Worm (Caenorhabditis elegans) whole organism, young adult: Measurements from ENCODE around the gene nspc-12.

Source experiments
- B0035.1 ChIP-seq: sonication (generic microtip); optimal IDR thresholded peaks from 2 replicates; lab custom pipeline; 2016; ENCODE audit warnings: missing genetic modification characterization, mild to moderate bottlenecking, missing compliant biosample characterization, missing genotype, missing genetic modification reagents
- B0261.1 ChIP-seq: sonication (generic microtip); optimal IDR thresholded peaks from 2 replicates; lab custom pipeline; 2016; ENCODE audit warnings: mild to moderate bottlenecking, missing genetic modification characterization, moderate library complexity, missing compliant biosample characterization
- C06A6.2 ChIP-seq: fragments of 200-800 bp; sonication (Bioruptor generic); conservative IDR thresholded peaks from 2 replicates; pipeline ENCODE4 v1.3.6; 2022; ENCODE audit warnings: missing genetic modification characterization, missing compliant biosample characterization
- C17E4.6 ChIP-seq: fragments of 200-800 bp; sonication (Bioruptor generic); IDR thresholded peaks from 2 replicates; pipeline ENCODE4 v1.3.6; 2022; ENCODE audit warnings: missing genetic modification reagents, missing genetic modification characterization, missing compliant biosample characterization
- D2030.7 ChIP-seq: fragments of 200-800 bp; sonication (Bioruptor generic); IDR thresholded peaks from 2 replicates; pipeline ENCODE4 v1.3.6; 2022; ENCODE audit warnings: missing genetic modification reagents, missing genetic modification characterization, missing compliant biosample characterization
- F22D6.2 ChIP-seq: sonication (generic microtip); optimal IDR thresholded peaks from 2 replicates; lab custom pipeline; 2016; ENCODE audit warnings: mild to moderate bottlenecking, missing genetic modification characterization, missing compliant biosample characterization
- F23B12.7 ChIP-seq: sonication (generic microtip); optimal IDR thresholded peaks from 2 replicates; lab custom pipeline; 2017; ENCODE audit warnings: missing genetic modification characterization, mild to moderate bottlenecking, missing compliant biosample characterization, antibody characterized with exemption, moderate library complexity; ENCODE audit not compliant: insufficient read depth
- F33H1.4 ChIP-seq: fragments of 200-800 bp; sonication (Bioruptor generic); IDR thresholded peaks from 2 replicates; pipeline ENCODE4 v1.3.6; 2022; ENCODE audit warnings: missing genetic modification reagents, missing genetic modification characterization, missing compliant biosample characterization
- K12H6.12 ChIP-seq: fragments of 200-800 bp; sonication (Bioruptor generic); optimal IDR thresholded peaks from 2 replicates; lab custom pipeline; 2018; ENCODE audit warnings: mild to moderate bottlenecking, missing genetic modification characterization, missing compliant biosample characterization
- T26A5.8 ChIP-seq: sonication (generic microtip); optimal IDR thresholded peaks from 2 replicates; lab custom pipeline; 2016; ENCODE audit warnings: missing genetic modification characterization, missing compliant biosample characterization
- Y67H2A.10 ChIP-seq: fragments of 200-800 bp; sonication (Bioruptor generic); conservative IDR thresholded peaks from 2 replicates; pipeline ENCODE4 v1.3.6; 2022; ENCODE audit warnings: missing genetic modification reagents, missing genetic modification characterization, missing compliant biosample characterization
- aptf-3 ChIP-seq: fragments of 200-800 bp; sonication (Bioruptor generic); IDR thresholded peaks from 2 replicates; pipeline ENCODE4 v1.3.6; 2022; ENCODE audit warnings: missing genetic modification characterization, missing compliant biosample characterization
- atf-7 ChIP-seq: sonication (generic microtip); optimal IDR thresholded peaks from 2 replicates; lab custom pipeline; 2017; ENCODE audit warnings: mild to moderate bottlenecking, missing genetic modification characterization, missing compliant biosample characterization
- attf-3 ChIP-seq: fragments of 200-800 bp; sonication (Bioruptor generic); conservative IDR thresholded peaks from 2 replicates; pipeline ENCODE4 v1.3.6; 2022; ENCODE audit warnings: missing genetic modification reagents, missing genetic modification characterization, missing compliant biosample characterization
- attf-5 ChIP-seq: fragments of 200-800 bp; sonication (Bioruptor generic); optimal IDR thresholded peaks from 2 replicates; lab custom pipeline; 2018; ENCODE audit warnings: mild to moderate bottlenecking, missing genetic modification characterization, missing compliant biosample characterization
- bed-1 ChIP-seq: fragments of 200-800 bp; sonication (Bioruptor generic); IDR thresholded peaks from 2 replicates; pipeline ENCODE4 v1.3.6; 2022; ENCODE audit warnings: missing genetic modification reagents, missing genetic modification characterization, missing compliant biosample characterization
- die-1 ChIP-seq: sonication (generic microtip); optimal IDR thresholded peaks from 2 replicates; lab custom pipeline; 2016; ENCODE audit warnings: missing genotype, mild to moderate bottlenecking, missing genetic modification characterization, missing compliant biosample characterization
- egl-18 ChIP-seq: fragments of 200-800 bp; sonication (Bioruptor generic); IDR thresholded peaks from 2 replicates; pipeline ENCODE4 v1.3.6; 2022; ENCODE audit warnings: missing genetic modification reagents, missing genetic modification characterization, missing compliant biosample characterization
- egrh-3 ChIP-seq: fragments of 200-800 bp; sonication (Bioruptor generic); IDR thresholded peaks from 2 replicates; pipeline ENCODE4 v1.3.6; 2022; ENCODE audit warnings: missing genetic modification reagents, missing genetic modification characterization, missing compliant biosample characterization
- ets-4 ChIP-seq: fragments of 200-800 bp; sonication (Bioruptor generic); optimal IDR thresholded peaks from 2 replicates; lab custom pipeline; 2018; ENCODE audit warnings: mild to moderate bottlenecking, missing genetic modification characterization, missing compliant biosample characterization
- gei-17 ChIP-seq: fragments of 200-800 bp; sonication (Bioruptor generic); optimal IDR thresholded peaks from 2 replicates; lab custom pipeline; 2018; ENCODE audit warnings: mild to moderate bottlenecking, missing genetic modification characterization, missing compliant biosample characterization
- hmg-20 ChIP-seq: fragments of 200-800 bp; sonication (Bioruptor generic); IDR thresholded peaks from 2 replicates; pipeline ENCODE4 v1.3.6; 2022; ENCODE audit warnings: missing genetic modification reagents, missing genetic modification characterization, missing compliant biosample characterization
- hrde-1 ChIP-seq: sonication (generic microtip); optimal IDR thresholded peaks from 2 replicates; lab custom pipeline; 2016; ENCODE audit warnings: missing genetic modification characterization, mild to moderate bottlenecking, missing compliant biosample characterization, moderate library complexity, missing genotype, missing genetic modification reagents, borderline replicate concordance
- let-526 ChIP-seq: fragments of 200-800 bp; sonication (Bioruptor generic); IDR thresholded peaks from 2 replicates; pipeline ENCODE4 v1.3.6; 2022; ENCODE audit warnings: missing genetic modification reagents, missing genetic modification characterization, missing compliant biosample characterization
- let-607 ChIP-seq, 2 experiments: fragments of 200-800 bp in 1 of 2; sonication (Bioruptor generic) in 1 of 2; sonication (generic microtip) in 1 of 2; optimal IDR thresholded peaks; 2 replicates each; lab custom pipeline; 2016 to 2018; ENCODE audit warnings: mild to moderate bottlenecking in 2 of 2, missing compliant biosample characterization in 2 of 2, missing genetic modification characterization in 2 of 2, moderate library complexity in 2 of 2, missing genotype in 1 of 2
- lin-26 ChIP-seq: fragments of 200-800 bp; sonication (Bioruptor generic); IDR thresholded peaks from 2 replicates; pipeline ENCODE4 v1.3.6; 2022; ENCODE audit warnings: missing genetic modification reagents, missing genetic modification characterization, missing compliant biosample characterization
- lin-35 ChIP-seq, 3 experiments: fragments of 150-350 bp in 2 of 3; sonication (generic microtip) in 1 of 3; optimal IDR thresholded peaks; 2 replicates each; lab custom pipeline; 2014 to 2018; ENCODE audit warnings: missing biosample characterization in 3 of 3, missing genetic modification characterization in 3 of 3, missing genetic modification reagents in 3 of 3
- lin-40 ChIP-seq: sonication (generic microtip); optimal IDR thresholded peaks from 2 replicates; lab custom pipeline; 2016; ENCODE audit warnings: missing genetic modification characterization, mild to moderate bottlenecking, missing compliant biosample characterization, missing genotype, missing genetic modification reagents
- lir-1 ChIP-seq: fragments of 200-800 bp; sonication (Bioruptor generic); conservative IDR thresholded peaks from 2 replicates; pipeline ENCODE4 v1.3.6; 2022; ENCODE audit warnings: missing genetic modification reagents, missing genetic modification characterization, missing compliant biosample characterization
- madf-10 ChIP-seq: sonication (generic microtip); optimal IDR thresholded peaks from 2 replicates; lab custom pipeline; 2016; ENCODE audit warnings: mild to moderate bottlenecking, missing genetic modification characterization, missing compliant biosample characterization
- nhr-27 ChIP-seq: fragments of 200-800 bp; sonication (Bioruptor generic); optimal IDR thresholded peaks from 2 replicates; lab custom pipeline; 2018; ENCODE audit warnings: mild to moderate bottlenecking, missing genetic modification characterization, moderate library complexity, missing compliant biosample characterization
- nhr-80 ChIP-seq: sonication (generic microtip); optimal IDR thresholded peaks from 2 replicates; lab custom pipeline; 2016; ENCODE audit warnings: missing genetic modification characterization, missing compliant biosample characterization
- pbrm-1 ChIP-seq: fragments of 200-800 bp; sonication (Bioruptor generic); IDR thresholded peaks from 2 replicates; pipeline ENCODE4 v1.3.6; 2022; ENCODE audit warnings: missing genetic modification reagents, missing genetic modification characterization, missing compliant biosample characterization
- pha-4 ChIP-seq: fragments of 150-350 bp; sonication (generic microtip); optimal IDR thresholded peaks from 2 replicates; lab custom pipeline; 2014; ENCODE audit warnings: missing biosample characterization, missing genetic modification reagents, missing genetic modification characterization
- rec-8 ChIP-seq, 2 experiments: sonication (generic microtip); optimal IDR thresholded peaks; 2 replicates each; lab custom pipeline; 2016; ENCODE audit warnings: mild to moderate bottlenecking in 2 of 2, missing genetic modification characterization in 2 of 2, missing genetic modification reagents in 2 of 2, missing genotype in 2 of 2, missing biosample characterization in 1 of 2, missing compliant biosample characterization in 1 of 2, moderate library complexity in 1 of 2
- snpc-1.1 ChIP-seq: sonication (generic microtip); optimal IDR thresholded peaks from 2 replicates; lab custom pipeline; 2017; ENCODE audit warnings: missing genetic modification characterization, mild to moderate bottlenecking, missing compliant biosample characterization, antibody characterized with exemption, moderate library complexity, missing genotype, missing genetic modification reagents; ENCODE audit not compliant: insufficient read depth
- snpc-1.3 ChIP-seq: sonication (generic microtip); optimal IDR thresholded peaks from 2 replicates; lab custom pipeline; 2017; ENCODE audit warnings: missing genetic modification characterization, mild to moderate bottlenecking, missing compliant biosample characterization, antibody characterized with exemption, moderate library complexity, missing genotype, missing genetic modification reagents; ENCODE audit not compliant: insufficient read depth
- snpc-3.4 ChIP-seq: sonication (generic microtip); optimal IDR thresholded peaks from 2 replicates; lab custom pipeline; 2017; ENCODE audit warnings: missing genetic modification characterization, mild to moderate bottlenecking, missing compliant biosample characterization, antibody characterized with exemption, moderate library complexity, missing genotype, missing genetic modification reagents
- zfh-2 ChIP-seq: fragments of 200-800 bp; sonication (Bioruptor generic); conservative IDR thresholded peaks from 2 replicates; pipeline ENCODE4 v1.3.6; 2022; ENCODE audit warnings: missing genetic modification reagents, missing genetic modification characterization, missing compliant biosample characterization
- ztf-18 ChIP-seq: sonication (generic microtip); optimal IDR thresholded peaks from 2 replicates; lab custom pipeline; 2016; ENCODE audit warnings: missing genotype, mild to moderate bottlenecking, missing genetic modification characterization, missing compliant biosample characterization
- ztf-26 ChIP-seq: sonication (generic microtip); optimal IDR thresholded peaks from 2 replicates; lab custom pipeline; 2017; ENCODE audit warnings: missing genetic modification characterization, missing compliant biosample characterization

Gene nspc-12

ce11 chrX:12356581-12356980 lies at the start of gene nspc-12:
nspc-12 (minus strand) TSS chrX:12356681.
- TF ChIP-seq snpc-1.3 (tag; lab: Kevin White, UChicago) (no peak), ztf-26 (tag; lab: Kevin White, UChicago) (no peak)
- TF ChIP-seq, all 124 proteins: peak for 0

ce11 chrX:12406037-12406436 lies 49.6 kb upstream of the nspc-12 start:
- TF ChIP-seq zfh-2 (GFP tag; lab: Robert Waterston, UW) (peak; percentile 81), egrh-3 (GFP tag; lab: Robert Waterston, UW) (peak; percentile 53; the same call in 1 of the 2 replicates), F22D6.2 (no peak)
- TF ChIP-seq, all 124 proteins: peak for 2

- TF ChIP-seq attf-5 (GFP tag; lab: Kevin White, UChicago) (no peak), C06A6.2 (GFP tag; lab: Robert Waterston, UW) (no peak), madf-10 (tag; lab: Kevin White, UChicago) (no peak)
Observed at ce11 chrX:12404729-12405128, 48.2 kb upstream of the nspc-12 start.

ce11 chrX:12393786-12394308 lies 37.4 kb upstream of the nspc-12 start, which contains the start of gene F17E5.2:
F17E5.2 (plus strand) TSS chrX:12394258.
- TF ChIP-seq gei-17 (GFP tag; lab: Kevin White, UChicago) (peak; percentile 58), C17E4.6 (no peak), pbrm-1 (GFP tag; lab: Robert Waterston, UW) (peak; percentile 86), lin-26 (GFP tag; lab: Robert Waterston, UW) (no peak; the same call in 1 of the 2 replicates), ztf-18 (peak; percentile 95), D2030.7 (GFP tag; lab: Robert Waterston, UW) (no peak), T26A5.8 (tag; lab: Kevin White, UChicago) (no peak), pha-4 (tag; lab: Kevin White, UChicago) (peak; percentile 27), nhr-80 (tag; lab: Kevin White, UChicago) (peak; percentile 94), F33H1.4 (GFP tag; lab: Robert Waterston, UW) (no peak), C06A6.2 (GFP tag; lab: Robert Waterston, UW) (peak; percentile 70), egl-18 (0 out of 2 replicates have a peak, but pooled peaks have one; percentile 61), hrde-1 (tag; lab: Kevin White, UChicago) (no peak), Y67H2A.10 (GFP tag; lab: Robert Waterston, UW) (no peak), rec-8 (tag; optimal IDR thresholded peaks at IDR 0.05; lab: Kevin White, UChicago) (no peak), let-607 (tag; optimal IDR thresholded peaks at IDR 0.05; lab: Kevin White, UChicago) (peak; percentile 67 to 72), attf-3 (GFP tag; lab: Robert Waterston, UW) (0 out of 2 replicates have a peak, but pooled peaks have one; percentile 32), lir-1 (GFP tag; lab: Robert Waterston, UW) (peak; percentile 49; the same call in 1 of the 2 replicates), ets-4 (no peak), bed-1 (GFP tag; lab: Robert Waterston, UW) (no peak), aptf-3 (no peak), snpc-3.4 (tag; lab: Kevin White, UChicago) (no peak), atf-7 (tag; lab: Kevin White, UChicago) (peak; percentile 19), K12H6.12 (tag; lab: Kevin White, UChicago) (peak; percentile 88), nhr-27 (tag; lab: Kevin White, UChicago) (no peak), F23B12.7 (tag; lab: Kevin White, UChicago) (peak; percentile 14), die-1 (peak; percentile 8), lin-35 (GFP tag; optimal IDR thresholded peaks at IDR 0.05; lab: Kevin White, UChicago) (peak in 1 of 3 experiments; percentile 93), B0035.1 (tag; lab: Kevin White, UChicago) (no peak), lin-40 (tag; lab: Kevin White, UChicago) (peak; percentile 93), B0261.1 (tag; lab: Kevin White, UChicago) (peak; percentile 32), snpc-1.1 (tag; lab: Kevin White, UChicago) (no peak), let-526 (GFP tag; lab: Robert Waterston, UW) (peak; percentile 47; the same call in 1 of the 2 replicates), hmg-20 (GFP tag; lab: Robert Waterston, UW) (0 out of 2 replicates have a peak, but pooled peaks have one; percentile 14)
